Fruit fly (Drosophila melanogaster): ENCODE measurements around the gene Pink1.

DNA sequence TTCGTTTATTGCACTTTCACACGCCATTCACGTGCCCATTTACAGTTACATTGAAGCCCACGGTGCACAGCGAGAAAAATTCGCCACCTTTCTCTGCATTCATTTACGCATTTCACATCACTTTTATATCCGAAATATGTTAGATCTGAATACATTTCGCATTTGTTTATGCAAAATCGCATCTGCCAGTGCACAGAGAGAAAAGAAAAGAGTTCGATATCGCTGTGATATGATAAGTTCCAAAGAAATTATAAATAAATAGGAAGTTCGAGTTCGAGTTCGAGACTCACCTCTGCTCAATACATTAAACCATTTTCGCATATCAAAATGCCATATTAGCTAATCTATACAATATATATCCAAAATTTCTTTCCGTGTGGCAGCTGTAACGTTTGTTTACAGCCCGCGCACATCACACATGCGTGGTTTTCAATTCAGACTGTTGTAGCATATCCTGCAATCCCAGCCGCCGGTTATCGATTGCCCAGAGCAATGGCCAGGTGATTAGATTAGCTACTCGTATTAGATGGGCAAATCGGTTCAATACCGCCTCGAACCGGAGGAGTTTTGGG lies 27.5 kb upstream of the Pink1 start:
- peak; percentile 86 for TF ChIP-seq CG9948 (tag; optimal IDR thresholded peaks at IDR 0.05)
- TF ChIP-seq CG10348 (GFP tag; IDR thresholded peaks at IDR 0.05): peak; percentile 54; the same call in 1 of the 2 replicates
- peak; percentile 92 for TF ChIP-seq Pif1A (GFP tag; optimal IDR thresholded peaks at IDR 0.05)
